Fruit fly (Drosophila melanogaster): ENCODE results near the gene CG16713.

CG16713 gene

dm6 chr2L:3694920-3695319 lies 291 bp downstream of the CG16713 start, which contains the start of gene CG43165:
Gene CG43165 (minus strand): TSS chr2L:3695020.
- TF ChIP-seq Smox (GFP tag; optimal IDR thresholded peaks at IDR 0.05) (no peak), fkh (GFP tag; optimal IDR thresholded peaks at IDR 0.05) (no peak), eg (GFP tag; IDR thresholded peaks at IDR 0.05) (no peak)

DNA sequence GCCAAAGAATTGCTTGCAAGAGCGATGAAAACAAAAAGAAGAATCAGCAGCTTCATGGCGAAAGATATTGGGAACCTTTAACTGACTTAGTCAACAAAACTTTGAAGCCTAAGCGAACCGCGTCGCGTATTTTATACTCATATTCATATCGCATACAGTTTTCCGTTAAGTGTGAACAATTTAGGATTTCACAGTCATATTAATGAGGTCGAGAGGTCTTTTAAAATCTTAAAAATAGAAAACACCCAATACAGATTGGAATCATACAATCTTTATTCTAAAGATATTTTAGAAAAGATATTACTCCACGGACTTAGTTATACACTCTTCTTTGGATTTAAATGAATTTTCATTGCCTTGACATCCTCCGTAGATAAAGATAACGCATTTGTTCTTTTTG lies 1.4 kb downstream of the CG16713 start, which contains the start of gene Acp24A4:
Acp24A4 (minus strand) TSS at position 101 of the 400 bp plus-strand sequence.
- TF ChIP-seq CG3919 (GFP tag; optimal IDR thresholded peaks at IDR 0.05) (no peak), CG4318 (GFP tag; optimal IDR thresholded peaks at IDR 0.05) (no peak), net (GFP tag; optimal IDR thresholded peaks at IDR 0.05) (no peak), CG6792 (GFP tag; optimal IDR thresholded peaks at IDR 0.05) (no peak), CG8319 (GFP tag; optimal IDR thresholded peaks at IDR 0.05) (no peak), Lpt (GFP tag; optimal IDR thresholded peaks at IDR 0.05) (no peak), fkh (GFP tag; optimal IDR thresholded peaks at IDR 0.05) (no peak), CG6854 (GFP tag; optimal IDR thresholded peaks at IDR 0.05) (no peak), Hr4 (GFP tag; optimal IDR thresholded peaks at IDR 0.05) (no peak), lz (GFP tag; optimal IDR thresholded peaks at IDR 0.05) (no peak)

DNA sequence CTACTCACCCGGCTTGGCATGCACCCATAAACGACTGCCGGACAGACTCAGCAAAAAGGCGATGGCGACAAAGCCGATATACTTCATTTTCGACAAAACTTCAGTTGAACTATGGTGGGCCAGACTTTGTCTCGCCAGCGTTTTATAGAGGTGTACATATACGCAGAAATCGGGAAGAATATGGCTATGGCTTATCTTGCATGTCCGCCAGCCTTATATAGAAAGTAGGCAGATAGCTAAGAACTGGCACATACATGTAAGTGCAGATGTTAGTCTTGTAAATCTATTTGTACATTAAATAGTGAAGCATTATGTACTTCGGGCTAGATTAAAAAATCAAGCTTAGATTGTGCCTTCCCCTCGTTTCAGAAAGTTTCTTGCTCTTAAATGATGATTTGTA lies 2.1 kb downstream of the CG16713 start, which contains the start of gene CG3513:
CG3513 (minus strand) TSS at position 101 of the 400 bp plus-strand sequence.
- TF ChIP-seq esn (GFP tag; optimal IDR thresholded peaks at IDR 0.05): no peak
- TF ChIP-seq Ets21C (GFP tag; optimal IDR thresholded peaks at IDR 0.05): no peak
- TF ChIP-seq dsx (GFP tag; optimal IDR thresholded peaks at IDR 0.05; ENCODE audit: poor library complexity, severe bottlenecking): no peak
- no peak for TF ChIP-seq CG1621 (tag; optimal IDR thresholded peaks at IDR 0.05)
- TF ChIP-seq ss (GFP tag; optimal IDR thresholded peaks at IDR 0.05): no peak
- TF ChIP-seq fkh (GFP tag; optimal IDR thresholded peaks at IDR 0.05): no peak
- TF ChIP-seq Met (GFP tag; optimal IDR thresholded peaks at IDR 0.05): no peak
- TF ChIP-seq Eip93F (GFP tag; optimal IDR thresholded peaks at IDR 0.05): no peak
- no peak for TF ChIP-seq Lpt (GFP tag; optimal IDR thresholded peaks at IDR 0.05)

DNA sequence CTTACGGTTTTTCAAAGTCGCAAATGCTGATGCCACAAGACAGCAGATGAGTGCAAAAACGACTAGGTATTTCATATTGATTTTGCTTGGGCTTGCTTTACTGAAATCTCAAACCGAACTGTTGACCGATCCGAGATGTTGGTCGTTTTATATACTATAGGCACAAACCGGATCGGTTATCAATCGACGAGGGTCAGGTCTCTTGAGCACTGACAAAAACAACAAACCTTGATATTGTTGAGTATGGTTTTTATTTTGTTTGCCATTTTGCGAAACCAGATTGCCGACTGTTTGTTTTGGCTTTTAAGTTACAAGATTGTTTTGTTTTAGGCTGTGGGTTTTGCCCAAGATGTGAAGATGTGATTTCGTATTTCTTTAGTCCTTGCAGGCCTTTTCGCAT lies 2.7 kb downstream of the CG16713 start, which contains the start of gene CG16704:
CG16704 (minus strand) TSS at position 122 of the 400 bp plus-strand sequence.
- peak; percentile 2 for TF ChIP-seq CG1621 (tag; optimal IDR thresholded peaks at IDR 0.05)
- TF ChIP-seq Eip78C (GFP tag): no peak
- peak; percentile 96 for TF ChIP-seq svp (GFP tag)
- no peak for TF ChIP-seq CG15336 (GFP tag; IDR thresholded peaks at IDR 0.05)
- TF ChIP-seq ss (GFP tag; optimal IDR thresholded peaks at IDR 0.05): peak in 1 of 2 experiments; percentile 2

DNA sequence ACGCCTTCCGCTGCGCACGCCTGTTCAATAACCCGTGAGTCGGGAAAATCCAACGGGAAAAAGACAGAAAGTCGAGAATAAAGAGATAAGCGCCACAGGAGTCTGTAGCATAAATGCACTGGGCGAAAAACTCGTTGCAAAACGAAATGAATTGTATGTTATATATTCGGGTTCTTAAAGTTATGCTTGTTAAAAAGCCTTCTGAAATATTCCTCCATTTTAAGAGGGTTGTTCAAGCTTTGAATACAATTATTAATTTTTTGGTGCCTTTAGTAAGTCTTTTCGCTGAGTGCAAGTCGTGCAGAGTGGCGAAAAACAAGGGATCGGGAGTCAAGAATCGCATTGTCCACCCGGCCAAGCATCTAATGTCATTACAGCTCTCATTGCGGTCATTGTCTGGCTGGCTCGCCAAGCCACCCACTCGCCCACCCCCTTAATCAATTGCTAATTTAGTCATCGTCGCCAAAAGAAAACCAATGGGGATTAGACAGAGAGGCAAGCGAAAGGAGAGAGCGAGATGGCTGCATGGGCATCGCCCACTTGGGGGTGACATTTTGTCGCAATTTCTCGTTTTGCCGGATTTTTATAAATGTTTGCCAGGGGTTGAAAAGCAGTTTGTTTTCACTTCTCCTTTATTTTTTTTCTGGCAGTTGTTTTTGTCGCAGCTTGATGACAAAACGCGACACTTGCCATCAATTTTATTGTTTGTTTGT lies 9.9 kb downstream of the CG16713 start:
- TF ChIP-seq svp (GFP tag) (peak; percentile 34), Sox102F (GFP tag; optimal IDR thresholded peaks at IDR 0.05) (no peak), CG11294 (GFP tag; IDR thresholded peaks at IDR 0.05) (no peak), achi (GFP tag; optimal IDR thresholded peaks at IDR 0.05) (no peak), Sox14 (GFP tag; optimal IDR thresholded peaks at IDR 0.05) (no peak), CG6276 (GFP tag; optimal IDR thresholded peaks at IDR 0.05) (no peak), CG10631 (GFP tag; optimal IDR thresholded peaks at IDR 0.05) (no peak)

dm6 chr2L:3682489-3682888 lies 12.7 kb downstream of the CG16713 start:
- TF ChIP-seq CG3032 (tag; optimal IDR thresholded peaks at IDR 0.05) (no peak), svp (GFP tag) (no peak), CG6854 (GFP tag; optimal IDR thresholded peaks at IDR 0.05) (no peak), eg (GFP tag; IDR thresholded peaks at IDR 0.05) (no peak), CG8632 (GFP tag; optimal IDR thresholded peaks at IDR 0.05) (no peak), Eip75B (GFP tag; optimal IDR thresholded peaks at IDR 0.05) (no peak), net (GFP tag; optimal IDR thresholded peaks at IDR 0.05) (no peak), CG6163 (GFP tag; IDR thresholded peaks at IDR 0.05) (no peak), CG11762 (GFP tag; optimal IDR thresholded peaks at IDR 0.05; ENCODE audit: insufficient read depth) (no peak), Sox102F (GFP tag; optimal IDR thresholded peaks at IDR 0.05) (no peak), CG32006 (GFP tag; optimal IDR thresholded peaks at IDR 0.05) (no peak), Lpt (GFP tag; optimal IDR thresholded peaks at IDR 0.05) (no peak), CG16779 (tag; optimal IDR thresholded peaks at IDR 0.05) (no peak)
